Worm (Caenorhabditis elegans) whole organism, L1 larva: Measurements from ENCODE around the gene F46G11.4.
A peak's percentile ranks its signal among the peaks of the same experiment; 100 is the strongest.

Experiments
- C04F5.9 ChIP-seq: sonication (generic microtip); optimal IDR thresholded peaks from 2 replicates; lab custom pipeline; 2016; ENCODE audit warnings: missing genetic modification characterization, missing compliant biosample characterization
- C16A3.4 ChIP-seq: fragments of 150-350 bp; optimal IDR thresholded peaks from 2 replicates; lab custom pipeline; 2014; ENCODE audit warnings: missing biosample characterization, missing genetic modification characterization
- C34B4.2 ChIP-seq: sonication (generic microtip); optimal IDR thresholded peaks from 2 replicates; lab custom pipeline; 2017; ENCODE audit warnings: mild to moderate bottlenecking, missing genetic modification characterization, missing compliant biosample characterization
- alr-1 ChIP-seq: fragments of 200-800 bp; sonication (Bioruptor generic); optimal IDR thresholded peaks from 2 replicates; lab custom pipeline; 2018; ENCODE audit warnings: borderline replicate concordance, mild to moderate bottlenecking, missing genetic modification characterization, missing compliant biosample characterization
- blmp-1 ChIP-seq: fragments of 150-350 bp; optimal IDR thresholded peaks from 2 replicates; lab custom pipeline; 2014; ENCODE audit warnings: missing biosample characterization, missing genetic modification characterization
- ceh-8 ChIP-seq: fragments of 200-800 bp; sonication (Bioruptor generic); optimal IDR thresholded peaks from 2 replicates; lab custom pipeline; 2018; ENCODE audit warnings: mild to moderate bottlenecking, missing genetic modification characterization, moderate library complexity, missing compliant biosample characterization
- ceh-82 ChIP-seq, 3 experiments: fragments of 150-350 bp in 1 of 3; sonication (generic microtip) in 2 of 3; optimal IDR thresholded peaks; 2 replicates each; lab custom pipeline; 2014 to 2017; ENCODE audit warnings: missing biosample characterization in 3 of 3, missing genetic modification characterization in 3 of 3
- ceh-88 ChIP-seq: fragments of 200-800 bp; sonication (Bioruptor generic); IDR thresholded peaks from 2 replicates; pipeline ENCODE4 v1.3.6; 2022; ENCODE audit warnings: missing genetic modification characterization, missing compliant biosample characterization
- ceh-90 ChIP-seq: sonication (generic microtip); optimal IDR thresholded peaks from 2 replicates; lab custom pipeline; 2016; ENCODE audit warnings: missing genetic modification characterization, missing compliant biosample characterization
- ces-1 ChIP-seq: fragments of 150-350 bp; optimal IDR thresholded peaks from 2 replicates; lab custom pipeline; 2014; ENCODE audit warnings: missing biosample characterization, missing genetic modification reagents, missing genetic modification characterization
- dsc-1 ChIP-seq: sonication (generic microtip); optimal IDR thresholded peaks from 2 replicates; lab custom pipeline; 2016; ENCODE audit warnings: mild to moderate bottlenecking, missing genetic modification characterization, missing compliant biosample characterization
- egl-13 ChIP-seq: sonication (generic microtip); optimal IDR thresholded peaks from 2 replicates; lab custom pipeline; 2016; ENCODE audit warnings: missing genotype, missing genetic modification reagents, missing genetic modification characterization, missing compliant biosample characterization
- egl-27 ChIP-seq, 2 experiments: fragments of 150-350 bp in 1 of 2; sonication (generic microtip); optimal IDR thresholded peaks; 3 replicates each; lab custom pipeline; 2017 to 2018; ENCODE audit warnings: missing biosample characterization in 2 of 2, missing genetic modification characterization in 2 of 2, missing genetic modification reagents in 2 of 2
- elt-3 ChIP-seq, 6 experiments: fragments of 150-350 bp in 1 of 6; sonication (generic microtip); optimal IDR thresholded peaks; 2 replicates each; lab custom pipeline; 2017 to 2018; ENCODE audit warnings: missing biosample characterization in 6 of 6, missing genetic modification characterization in 6 of 6, inconsistent platforms in 1 of 6
- fkh-10 ChIP-seq: sonication (generic microtip); optimal IDR thresholded peaks from 2 replicates; lab custom pipeline; 2017; ENCODE audit warnings: missing biosample characterization, missing genetic modification reagents, missing genetic modification characterization
- fkh-4 ChIP-seq: sonication (generic microtip); optimal IDR thresholded peaks from 2 replicates; lab custom pipeline; 2016; ENCODE audit warnings: missing compliant biosample characterization, missing genetic modification characterization, borderline replicate concordance
- fkh-8 ChIP-seq: sonication (generic microtip); optimal IDR thresholded peaks from 2 replicates; lab custom pipeline; 2016; ENCODE audit warnings: mild to moderate bottlenecking, missing genetic modification characterization, missing compliant biosample characterization
- grh-1 ChIP-seq: fragments of 200-800 bp; sonication (Bioruptor generic); IDR thresholded peaks from 2 replicates; pipeline ENCODE4 v1.3.6; 2022; ENCODE audit warnings: missing genetic modification reagents, missing genetic modification characterization, missing compliant biosample characterization
- hlh-4 ChIP-seq: sonication (generic microtip); optimal IDR thresholded peaks from 2 replicates; lab custom pipeline; 2016; ENCODE audit warnings: mild to moderate bottlenecking, missing genetic modification characterization, missing compliant biosample characterization
- irx-1 ChIP-seq: sonication (generic microtip); optimal IDR thresholded peaks from 2 replicates; lab custom pipeline; 2016; ENCODE audit warnings: missing genetic modification characterization, missing compliant biosample characterization
- jun-1 ChIP-seq: fragments of 150-350 bp; optimal IDR thresholded peaks from 2 replicates; lab custom pipeline; 2014; ENCODE audit warnings: missing biosample characterization, missing genetic modification reagents, missing genetic modification characterization
- lin-14 ChIP-seq: fragments of 200-800 bp; sonication (Bioruptor generic); optimal IDR thresholded peaks from 2 replicates; lab custom pipeline; 2018; ENCODE audit warnings: mild to moderate bottlenecking, missing genetic modification characterization, moderate library complexity, missing compliant biosample characterization
- lin-15B ChIP-seq: fragments of 150-350 bp; sonication (generic microtip); optimal IDR thresholded peaks from 3 replicates; lab custom pipeline; 2014; ENCODE audit warnings: missing biosample characterization, missing genetic modification characterization
- lin-35 ChIP-seq, 2 experiments: fragments of 150-350 bp; optimal IDR thresholded peaks; 2 replicates each; lab custom pipeline; 2014; ENCODE audit warnings: missing biosample characterization in 2 of 2, missing genetic modification characterization in 2 of 2, missing genetic modification reagents in 2 of 2
- lin-39 ChIP-seq: fragments of 150-350 bp; optimal IDR thresholded peaks from 2 replicates; lab custom pipeline; 2014; ENCODE audit warnings: missing biosample characterization, missing genetic modification reagents, missing genetic modification characterization
- lir-3 ChIP-seq: sonication (generic microtip); optimal IDR thresholded peaks from 2 replicates; lab custom pipeline; 2016; ENCODE audit warnings: mild to moderate bottlenecking, missing genetic modification characterization, moderate library complexity, missing compliant biosample characterization; ENCODE audit not compliant: poor library complexity
- mab-9 ChIP-seq: fragments of 200-800 bp; sonication (Bioruptor generic); IDR thresholded peaks from 2 replicates; pipeline ENCODE4 v1.3.6; 2022; ENCODE audit warnings: missing genetic modification reagents, missing genetic modification characterization, missing compliant biosample characterization
- mep-1 ChIP-seq: fragments of 150-350 bp; optimal IDR thresholded peaks from 2 replicates; lab custom pipeline; 2014; ENCODE audit warnings: missing biosample characterization, missing genetic modification characterization
- nhr-11 ChIP-seq: fragments of 150-350 bp; optimal IDR thresholded peaks from 2 replicates; lab custom pipeline; 2014; ENCODE audit warnings: missing biosample characterization, missing genetic modification characterization
- nhr-28 ChIP-seq: fragments of 150-350 bp; optimal IDR thresholded peaks from 2 replicates; lab custom pipeline; 2014; ENCODE audit warnings: missing biosample characterization, missing genetic modification characterization
- nhr-47 ChIP-seq: sonication (generic microtip); optimal IDR thresholded peaks from 2 replicates; lab custom pipeline; 2016; ENCODE audit warnings: mild to moderate bottlenecking, missing genetic modification characterization, moderate library complexity, missing compliant biosample characterization
- nhr-71 ChIP-seq: sonication (generic microtip); optimal IDR thresholded peaks from 2 replicates; lab custom pipeline; 2016; ENCODE audit warnings: mild to moderate bottlenecking, missing genetic modification characterization, moderate library complexity, missing compliant biosample characterization
- nhr-76 ChIP-seq: sonication (generic microtip); optimal IDR thresholded peaks from 2 replicates; lab custom pipeline; 2017; ENCODE audit warnings: missing biosample characterization, missing genetic modification characterization
- nhr-77 ChIP-seq: fragments of 150-350 bp; optimal IDR thresholded peaks from 2 replicates; lab custom pipeline; 2014; ENCODE audit warnings: missing biosample characterization, missing genetic modification characterization
- nhr-85 ChIP-seq: sonication (generic microtip); peaks from one replicate; lab custom pipeline; 2016; ENCODE audit warnings: missing genetic modification characterization, inconsistent platforms, missing compliant biosample characterization
- skn-1 ChIP-seq: fragments of 150-350 bp; optimal IDR thresholded peaks from 2 replicates; lab custom pipeline; 2014; ENCODE audit warnings: missing biosample characterization, missing genetic modification characterization
- snpc-4 ChIP-seq: fragments of 150-350 bp; optimal IDR thresholded peaks from 2 replicates; lab custom pipeline; 2014; ENCODE audit warnings: missing biosample characterization, missing genetic modification characterization
- snu-23 ChIP-seq: sonication (generic microtip); optimal IDR thresholded peaks from 2 replicates; lab custom pipeline; 2016; ENCODE audit warnings: missing genetic modification characterization, missing compliant biosample characterization
- sup-37 ChIP-seq: fragments of 200-800 bp; sonication (Bioruptor generic); optimal IDR thresholded peaks from 2 replicates; lab custom pipeline; 2018; ENCODE audit warnings: mild to moderate bottlenecking, missing genetic modification characterization, missing compliant biosample characterization
- tlp-1 ChIP-seq: fragments of 150-350 bp; optimal IDR thresholded peaks from 2 replicates; lab custom pipeline; 2014; ENCODE audit warnings: missing biosample characterization, missing genetic modification characterization
- unc-30 ChIP-seq: sonication (generic microtip); optimal IDR thresholded peaks from 2 replicates; lab custom pipeline; 2017; ENCODE audit warnings: missing biosample characterization, missing genetic modification characterization
- unc-62 ChIP-seq: fragments of 150-350 bp; optimal IDR thresholded peaks from 2 replicates; lab custom pipeline; 2014; ENCODE audit warnings: missing biosample characterization, missing genetic modification reagents, missing genetic modification characterization
- unc-86 ChIP-seq: sonication (generic microtip); optimal IDR thresholded peaks from 2 replicates; lab custom pipeline; 2016; ENCODE audit warnings: missing genetic modification characterization, missing compliant biosample characterization
- vab-15 ChIP-seq: sonication (generic microtip); optimal IDR thresholded peaks from 2 replicates; lab custom pipeline; 2017; ENCODE audit warnings: missing genotype, mild to moderate bottlenecking, missing genetic modification characterization, missing compliant biosample characterization
- xbp-1 ChIP-seq: sonication (generic microtip); optimal IDR thresholded peaks from 2 replicates; lab custom pipeline; 2016; ENCODE audit warnings: missing genetic modification characterization, missing compliant biosample characterization
- zag-1 ChIP-seq: fragments of 150-350 bp; optimal IDR thresholded peaks from 2 replicates; lab custom pipeline; 2014; ENCODE audit warnings: missing biosample characterization, missing genetic modification characterization
- ztf-11 ChIP-seq, 2 experiments: sonication (generic microtip); optimal IDR thresholded peaks; 2 replicates each; lab custom pipeline; 2016 to 2017; ENCODE audit warnings: missing genetic modification characterization in 2 of 2, missing biosample characterization in 1 of 2, missing compliant biosample characterization in 1 of 2

The F46G11.4 gene

DNA sequence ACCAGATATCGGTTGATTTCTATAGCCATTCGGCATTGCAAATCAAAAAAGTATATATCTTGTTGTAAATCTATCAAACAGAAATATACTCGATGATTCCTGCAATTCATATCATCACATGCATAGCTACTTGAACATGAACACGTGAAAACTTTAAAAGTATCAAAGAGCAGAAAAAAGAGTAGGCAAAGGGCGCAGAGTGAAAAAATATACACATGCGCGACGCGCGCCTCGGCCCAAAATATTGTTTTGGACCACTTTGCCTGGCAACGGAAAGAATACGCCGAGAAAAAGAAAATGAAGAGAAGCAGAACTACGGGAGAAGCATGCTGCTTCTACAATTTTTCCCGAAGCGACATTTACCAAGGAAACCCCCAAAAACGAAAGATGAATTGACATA lies 27.9 kb downstream of the F46G11.4 start, which contains the start of gene C54H2.4:
C54H2.4 (minus strand) TSS at position 101 of the 400 bp plus-strand sequence.
- TF ChIP-seq ceh-82 (tag; optimal IDR thresholded peaks at IDR 0.05; lab: Kevin White, UChicago) (no peak), fkh-8 (tag; lab: Kevin White, UChicago) (peak; percentile 7)

DNA sequence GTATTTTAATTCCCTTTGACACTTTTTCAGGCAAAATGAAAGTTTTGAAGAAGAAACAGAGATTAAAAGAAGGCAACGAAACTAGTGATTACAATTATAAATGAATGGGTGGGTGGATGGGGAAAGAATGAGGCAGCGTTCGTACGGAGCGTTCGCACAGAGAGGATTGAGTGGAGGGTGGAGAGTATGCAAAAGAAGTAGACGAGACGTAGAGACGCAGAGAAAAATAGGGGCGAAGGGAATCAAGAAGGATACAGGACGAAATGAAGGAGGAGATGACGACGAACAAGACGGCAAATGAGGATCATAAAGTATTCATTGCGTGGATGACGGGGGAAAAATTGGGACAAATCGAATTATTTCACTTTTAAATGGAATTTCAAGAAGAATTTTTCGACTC lies 33.9 kb downstream of the F46G11.4 start:
- TF ChIP-seq nhr-85 (tag; lab: Kevin White, UChicago) (no peak), hlh-4 (tag; lab: Kevin White, UChicago) (no peak), nhr-47 (tag; lab: Kevin White, UChicago) (no peak), nhr-76 (tag; lab: Kevin White, UChicago) (no peak), lin-15B (tag; lab: Kevin White, UChicago) (no peak), vab-15 (no peak), mab-9 (GFP tag; lab: Robert Waterston, UW) (no peak), xbp-1 (tag; lab: Kevin White, UChicago) (no peak), unc-30 (tag; lab: Kevin White, UChicago) (no peak), dsc-1 (tag; lab: Kevin White, UChicago) (peak; percentile 53), fkh-10 (GFP tag; lab: Kevin White, UChicago) (no peak), zag-1 (no peak), lin-39 (no peak), snpc-4 (tag; lab: Kevin White, UChicago) (no peak), ceh-8 (GFP tag; lab: Kevin White, UChicago) (no peak), C16A3.4 (tag; lab: Kevin White, UChicago) (no peak), elt-3 (tag; optimal IDR thresholded peaks at IDR 0.05; lab: Kevin White, UChicago) (no peak), tlp-1 (no peak), ztf-11 (tag; optimal IDR thresholded peaks at IDR 0.05; lab: Kevin White, UChicago) (no peak), lir-3 (tag; lab: Kevin White, UChicago) (no peak), C34B4.2 (tag; lab: Kevin White, UChicago) (no peak), jun-1 (tag; lab: Kevin White, UChicago) (no peak), irx-1 (tag; lab: Kevin White, UChicago) (no peak), unc-86 (tag; lab: Kevin White, UChicago) (no peak), lin-14 (GFP tag; lab: Kevin White, UChicago) (peak; percentile 49), fkh-4 (tag; lab: Kevin White, UChicago) (no peak), lin-35 (GFP tag; optimal IDR thresholded peaks at IDR 0.05; lab: Kevin White, UChicago) (no peak), nhr-11 (tag; lab: Kevin White, UChicago) (no peak), unc-62 (GFP tag; lab: Kevin White, UChicago) (no peak), mep-1 (tag; lab: Kevin White, UChicago) (peak; percentile 49), blmp-1 (tag; lab: Kevin White, UChicago) (peak; percentile 18)
- TF ChIP-seq, all 84 proteins: peak for 4

DNA sequence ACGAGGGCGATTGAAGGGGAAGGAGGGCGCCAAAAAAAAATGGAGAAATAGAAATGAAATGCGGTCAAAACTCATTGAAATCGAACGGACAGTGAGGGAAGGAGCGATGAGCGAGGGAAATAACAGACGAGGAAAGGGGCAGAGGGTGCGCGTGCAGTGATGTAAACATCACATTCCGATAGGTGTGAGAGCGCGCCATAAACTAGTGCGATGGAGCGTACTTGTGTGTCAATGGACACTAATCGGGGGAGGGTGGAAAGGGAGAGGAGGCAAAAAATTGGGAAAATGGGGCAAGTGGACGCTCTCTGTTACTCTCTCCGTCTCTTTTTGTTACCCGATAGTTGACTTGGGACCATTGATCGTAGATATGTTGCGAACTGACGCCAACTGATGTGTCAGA lies 34.7 kb downstream of the F46G11.4 start:
- TF ChIP-seq skn-1 (tag; lab: Kevin White, UChicago) (peak; percentile 53), nhr-71 (tag; lab: Kevin White, UChicago) (peak; percentile 70), jun-1 (tag; lab: Kevin White, UChicago) (no peak), fkh-8 (tag; lab: Kevin White, UChicago) (peak; percentile 72), nhr-11 (tag; lab: Kevin White, UChicago) (no peak), grh-1 (GFP tag; lab: Robert Waterston, UW) (peak; percentile 30; the same call in 1 of the 2 replicates), nhr-28 (tag; lab: Kevin White, UChicago) (no peak), lin-35 (GFP tag; optimal IDR thresholded peaks at IDR 0.05; lab: Kevin White, UChicago) (peak; percentile 65 to 79), unc-86 (tag; lab: Kevin White, UChicago) (peak; percentile 18), nhr-77 (no peak), C04F5.9 (no peak), elt-3 (tag; optimal IDR thresholded peaks at IDR 0.05; lab: Kevin White, UChicago) (no peak), snu-23 (peak; percentile 68), C16A3.4 (tag; lab: Kevin White, UChicago) (peak; percentile 30), ceh-90 (no peak), ceh-88 (GFP tag; lab: Robert Waterston, UW) (no peak), lin-15B (tag; lab: Kevin White, UChicago) (peak; percentile 10), sup-37 (no peak), alr-1 (no peak), egl-27 (tag; optimal IDR thresholded peaks at IDR 0.05; lab: Kevin White, UChicago) (no peak), snpc-4 (tag; lab: Kevin White, UChicago) (peak; percentile 29), ces-1 (GFP tag; lab: Kevin White, UChicago) (no peak), blmp-1 (tag; lab: Kevin White, UChicago) (peak; percentile 68), ceh-8 (GFP tag; lab: Kevin White, UChicago) (no peak), nhr-47 (tag; lab: Kevin White, UChicago) (peak; percentile 45), unc-62 (GFP tag; lab: Kevin White, UChicago) (no peak), egl-13 (tag; lab: Kevin White, UChicago) (peak; percentile 47)
